Fruit fly (Drosophila melanogaster): ENCODE results near the gene yellow-f.

- TF ChIP-seq psq (optimal IDR thresholded peaks at IDR 0.05): no peak
- no peak for TF ChIP-seq EcR (GFP tag; optimal IDR thresholded peaks at IDR 0.05)
- no peak for TF ChIP-seq pan (optimal IDR thresholded peaks at IDR 0.05)
- peak; percentile 5 for TF ChIP-seq CG8478 (optimal IDR thresholded peaks at IDR 0.05)
- TF ChIP-seq usp (GFP tag; optimal IDR thresholded peaks at IDR 0.05): no peak
- no peak for TF ChIP-seq Dll (optimal IDR thresholded peaks at IDR 0.05)
Measured at dm6 chr3R:12982167-12982981, 10.6 kb downstream of the yellow-f start.

All from whole organism.